Worm (Caenorhabditis elegans) whole organism, L2 larva: ENCODE measurements around the gene srh-146.

Experiments used
- egl-27 ChIP-seq: sonication (generic microtip); optimal IDR thresholded peaks from 3 replicates; lab custom pipeline; 2017; ENCODE audit warnings: missing biosample characterization, missing genetic modification reagents, missing genetic modification characterization
- nhr-129 ChIP-seq: fragments of 150-350 bp; optimal IDR thresholded peaks from 2 replicates; lab custom pipeline; 2014; ENCODE audit warnings: missing biosample characterization, missing genetic modification characterization
- nhr-237 ChIP-seq: fragments of 150-350 bp; optimal IDR thresholded peaks from 2 replicates; lab custom pipeline; 2014; ENCODE audit warnings: missing biosample characterization, missing genetic modification characterization
- nhr-77 ChIP-seq: fragments of 150-350 bp; optimal IDR thresholded peaks from 2 replicates; lab custom pipeline; 2014; ENCODE audit warnings: missing biosample characterization, missing genetic modification characterization
- skn-1 ChIP-seq: sonication (generic microtip); optimal IDR thresholded peaks from 2 replicates; lab custom pipeline; 2017; ENCODE audit warnings: missing biosample characterization, missing genetic modification characterization
- unc-39 ChIP-seq: fragments of 150-350 bp; optimal IDR thresholded peaks from 2 replicates; lab custom pipeline; 2014; ENCODE audit warnings: missing biosample characterization, missing genetic modification characterization
- unc-55 ChIP-seq: fragments of 150-350 bp; sonication (generic microtip); optimal IDR thresholded peaks from 3 replicates; lab custom pipeline; 2014; ENCODE audit warnings: missing biosample characterization, missing genetic modification reagents, missing genetic modification characterization

DNA sequence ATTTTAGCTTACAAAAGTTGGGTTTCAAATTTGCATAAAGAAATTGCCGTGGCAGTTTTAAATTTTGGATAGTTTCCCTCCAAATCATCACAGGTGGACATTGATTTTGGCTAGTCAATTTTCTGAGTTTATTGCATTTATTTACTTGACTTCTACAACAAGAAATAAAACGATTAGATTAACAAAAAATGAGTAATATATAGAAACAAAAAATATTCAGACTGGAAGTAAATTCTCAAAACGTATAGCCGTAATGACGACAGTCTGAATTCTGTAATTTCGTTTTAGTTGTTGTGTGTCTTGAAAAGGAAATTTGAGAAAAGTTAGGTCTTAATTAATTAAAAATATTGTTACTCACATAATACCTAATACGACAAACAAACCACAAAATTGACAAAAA lies 24.4 kb downstream of the srh-146 start, which contains the start of gene srw-141:
- no peak for TF ChIP-seq nhr-77 (tag; lab: Kevin White, UChicago)
- no peak for TF ChIP-seq skn-1
- TF ChIP-seq egl-27 (tag; lab: Kevin White, UChicago), result no peak
- no peak for TF ChIP-seq nhr-237 (tag; lab: Kevin White, UChicago)
- no peak for TF ChIP-seq unc-55 (GFP tag; lab: Kevin White, UChicago)
- no peak for TF ChIP-seq nhr-129 (tag; lab: Kevin White, UChicago)
- no peak for TF ChIP-seq unc-39 (tag; lab: Kevin White, UChicago)
